Fruit fly (Drosophila melanogaster) whole organism, prepupa: ENCODE results near the gene CG44290.

Experiments
- CG10631 ChIP-seq: fragments of 200-800 bp; sonication (Bioruptor generic); optimal IDR thresholded peaks from 2 replicates; lab custom pipeline; 2016; ENCODE audit warnings: missing biosample characterization, missing genetic modification characterization
- CG7368 ChIP-seq: fragments of 200-800 bp; sonication (Bioruptor generic); optimal IDR thresholded peaks from 3 replicates; lab custom pipeline; 2016; ENCODE audit warnings: missing biosample characterization, missing genetic modification characterization
- Eip78C ChIP-seq: fragments of 200-800 bp; sonication (Bioruptor generic); peaks from one replicate; lab custom pipeline; 2016; ENCODE audit warnings: missing biosample characterization, missing genetic modification characterization
- Met ChIP-seq: fragments of 200-800 bp; sonication (Bioruptor generic); optimal IDR thresholded peaks from 3 replicates; lab custom pipeline; 2016; ENCODE audit warnings: missing biosample characterization, missing genetic modification characterization
- OdsH ChIP-seq: fragments of 200-800 bp; sonication (Bioruptor generic); optimal IDR thresholded peaks from 3 replicates; lab custom pipeline; 2016; ENCODE audit warnings: missing biosample characterization, missing genetic modification characterization
- dac ChIP-seq: fragments of 200-800 bp; sonication (Bioruptor generic); optimal IDR thresholded peaks from 2 replicates; lab custom pipeline; 2017; ENCODE audit warnings: missing biosample characterization, mild to moderate bottlenecking, missing genetic modification characterization
- ss ChIP-seq, 2 experiments: fragments of 200-800 bp; sonication (Bioruptor generic); optimal IDR thresholded peaks; 2 replicates in 1 of 2; 3 replicates in 1 of 2; lab custom pipeline; 2017 to 2018; ENCODE audit warnings: mild to moderate bottlenecking in 2 of 2, missing biosample characterization in 2 of 2, missing genetic modification characterization in 2 of 2, moderate library complexity in 1 of 2
- topi ChIP-seq: fragments of 200-800 bp; sonication (Bioruptor generic); optimal IDR thresholded peaks from 3 replicates; lab custom pipeline; 2016; ENCODE audit warnings: missing biosample characterization, missing genetic modification characterization

DNA sequence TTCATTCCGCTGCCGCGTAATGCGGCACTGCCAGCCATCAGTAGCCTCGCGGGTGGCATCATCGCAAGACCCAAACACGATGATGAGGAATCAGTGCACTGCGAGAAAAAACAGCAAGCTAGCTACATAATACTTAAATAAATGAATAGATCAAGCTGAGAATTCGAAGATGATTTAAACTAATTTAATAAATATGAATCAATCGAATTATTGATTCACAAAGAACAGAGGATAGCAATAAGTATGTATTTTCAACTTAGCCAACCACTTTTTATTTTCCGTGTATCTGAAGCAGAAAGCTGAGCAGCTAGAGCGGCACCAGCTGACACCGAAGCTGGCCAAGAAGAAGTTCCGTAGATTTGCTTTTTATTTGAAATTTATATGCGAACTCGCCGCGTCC, 27.5 kb downstream of the CG44290 start:
- TF ChIP-seq ss (GFP tag; optimal IDR thresholded peaks at IDR 0.05; lab: Kevin White, UChicago) (no peak), CG7368 (GFP tag; lab: Kevin White, UChicago) (no peak), CG10631 (GFP tag; lab: Kevin White, UChicago) (no peak), dac (no peak), OdsH (GFP tag; lab: Kevin White, UChicago) (no peak), Met (no peak), Eip78C (GFP tag; lab: Kevin White, UChicago) (peak; percentile 41), topi (GFP tag; lab: Kevin White, UChicago) (no peak)
